Worm (Caenorhabditis elegans): ENCODE measurements around the gene gtf-2E1.

The gtf-2E1 gene

ce11 chrIV:17249691-17250181, 5.4 kb upstream of the gtf-2E1 start, which contains the start of gene eelo-2 (continued):
- TF ChIP-seq fkh-6 (tag; optimal IDR thresholded peaks at IDR 0.05) (peak; percentile 9), ceh-31 (tag; optimal IDR thresholded peaks at IDR 0.05) (peak; percentile 86), fkh-10 (GFP tag; optimal IDR thresholded peaks at IDR 0.05) (peak; percentile 57), elt-2 (tag; optimal IDR thresholded peaks at IDR 0.05) (peak; percentile 72), ceh-48 (tag; optimal IDR thresholded peaks at IDR 0.05) (peak; percentile 50), unc-86 (tag; optimal IDR thresholded peaks at IDR 0.05) (peak; percentile 63), ttx-3 (tag; optimal IDR thresholded peaks at IDR 0.05) (peak; percentile 6), ama-1 (optimal IDR thresholded peaks at IDR 0.05) (no peak), syd-9 (tag; optimal IDR thresholded peaks at IDR 0.05) (peak; percentile 22), sdc-2 (tag; optimal IDR thresholded peaks at IDR 0.05) (peak; percentile 46), nfya-1 (tag; optimal IDR thresholded peaks at IDR 0.05) (peak; percentile 93), ceh-14 (tag; optimal IDR thresholded peaks at IDR 0.05) (peak; percentile 49), hlh-8 (tag; optimal IDR thresholded peaks at IDR 0.05) (peak; percentile 20), C08G9.2 (tag; optimal IDR thresholded peaks at IDR 0.05) (peak; percentile 46), sox-2 (GFP tag; IDR thresholded peaks at IDR 0.05) (0 out of 2 replicates have a peak, but pooled peaks have one; percentile 34), pha-4 (tag; optimal IDR thresholded peaks at IDR 0.05) (no peak)

- no peak for TF ChIP-seq ceh-19 (GFP tag; optimal IDR thresholded peaks at IDR 0.05)
- TF ChIP-seq fax-1 (tag; optimal IDR thresholded peaks at IDR 0.05) = no peak
- no peak for TF ChIP-seq fkh-6 (tag; optimal IDR thresholded peaks at IDR 0.05)
- TF ChIP-seq unc-42 (tag; optimal IDR thresholded peaks at IDR 0.05) = no peak
- TF ChIP-seq pax-1 (tag; optimal IDR thresholded peaks at IDR 0.05) = no peak
- TF ChIP-seq hlh-30 (tag; optimal IDR thresholded peaks at IDR 0.05; ENCODE audit: insufficient read depth) = no peak
- TF ChIP-seq ceh-30 (tag; optimal IDR thresholded peaks at IDR 0.05) = no peak
Measured at ce11 chrIV:17253435-17253834, 1.7 kb upstream of the gtf-2E1 start.

ce11 chrIV:17258824-17259223, 3.7 kb downstream of the gtf-2E1 start:
- TF ChIP-seq pqm-1 (tag; optimal IDR thresholded peaks at IDR 0.05) (no peak), ztf-16 (tag; optimal IDR thresholded peaks at IDR 0.05) (no peak), ceh-24 (tag; optimal IDR thresholded peaks at IDR 0.05) (no peak), ceh-30 (tag; optimal IDR thresholded peaks at IDR 0.05) (no peak), dve-1 (tag; optimal IDR thresholded peaks at IDR 0.05) (no peak), unc-42 (tag; optimal IDR thresholded peaks at IDR 0.05) (no peak), nhr-11 (tag; optimal IDR thresholded peaks at IDR 0.05) (no peak), tbx-2 (tag; optimal IDR thresholded peaks at IDR 0.05) (no peak), hlh-13 (GFP tag; optimal IDR thresholded peaks at IDR 0.05) (no peak)

ce11 chrIV:17259310-17259709, 4.2 kb downstream of the gtf-2E1 start, which contains the start of gene phyh-1:
Gene phyh-1 (minus strand): TSS chrIV:17259410.
- TF ChIP-seq pros-1 (tag; optimal IDR thresholded peaks at IDR 0.05) = no peak

ce11 chrIV:17262385-17262784, 7.3 kb downstream of the gtf-2E1 start, which contains the start of gene ZK550.6:
Gene ZK550.6 (minus strand): TSS chrIV:17262485.
- TF ChIP-seq K09A11.1 (tag; optimal IDR thresholded peaks at IDR 0.05; ENCODE audit: insufficient read depth) (no peak), gmeb-2 (tag; optimal IDR thresholded peaks at IDR 0.05) (no peak), fkh-6 (tag; optimal IDR thresholded peaks at IDR 0.05) (no peak), C38D4.7 (GFP tag; optimal IDR thresholded peaks at IDR 0.05) (no peak), ceh-9 (tag; optimal IDR thresholded peaks at IDR 0.05) (no peak), pag-3 (tag; optimal IDR thresholded peaks at IDR 0.05; ENCODE audit: borderline replicate concordance) (no peak), pha-2 (tag; optimal IDR thresholded peaks at IDR 0.05) (no peak), ahr-1 (tag; optimal IDR thresholded peaks at IDR 0.05) (no peak), sox-4 (tag; optimal IDR thresholded peaks at IDR 0.05) (no peak), pat-9 (tag; optimal IDR thresholded peaks at IDR 0.05) (no peak), ets-4 (tag; optimal IDR thresholded peaks at IDR 0.05) (no peak), ceh-30 (tag; optimal IDR thresholded peaks at IDR 0.05) (no peak), unc-3 (GFP tag; conservative IDR thresholded peaks at IDR 0.05) (no peak), unc-3 (tag; optimal IDR thresholded peaks at IDR 0.05) (no peak), tbx-7 (tag; optimal IDR thresholded peaks at IDR 0.05) (no peak), ceh-18 (tag; optimal IDR thresholded peaks at IDR 0.05) (no peak)

Data from whole organism, late embryonic.